Worm (Caenorhabditis elegans): ENCODE data around the gene Y55F3AR.2.

DNA sequence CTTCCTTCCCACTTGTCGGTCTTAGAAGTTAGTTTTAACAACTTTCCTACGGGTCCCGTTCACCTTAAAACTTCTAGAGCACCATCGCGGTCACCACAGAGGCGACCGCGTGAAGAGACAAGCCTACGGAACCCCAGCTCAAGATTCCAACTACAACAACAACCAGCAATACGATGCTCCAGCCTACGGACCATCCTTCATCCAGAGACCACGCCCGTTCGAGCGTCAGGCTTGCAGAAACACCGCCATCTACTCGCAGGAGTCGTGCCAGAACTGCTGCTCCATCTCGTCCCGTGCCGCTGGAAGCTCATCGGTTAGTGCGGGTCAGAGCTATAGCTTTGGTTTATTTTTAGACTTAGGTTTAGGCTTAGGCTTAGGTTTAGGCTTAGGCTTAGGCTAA is 33.5 kb downstream of the Y55F3AR.2 start:
- TF ChIP-seq T20F7.1 (GFP tag; optimal IDR thresholded peaks at IDR 0.05) (no peak), ceh-62 (tag; optimal IDR thresholded peaks at IDR 0.05) (no peak), zag-1 (tag; optimal IDR thresholded peaks at IDR 0.05) (no peak), R02D3.7 (tag; optimal IDR thresholded peaks at IDR 0.05) (no peak), unc-62 (GFP tag; optimal IDR thresholded peaks at IDR 0.05 in 1 of 2) (peak in 1 of 2 experiments; percentile 4), unc-62 (tag; optimal IDR thresholded peaks at IDR 0.05) (no peak), snpc-4 (tag; optimal IDR thresholded peaks at IDR 0.05) (no peak), ceh-82 (tag; optimal IDR thresholded peaks at IDR 0.05) (no peak), lsy-2 (tag; optimal IDR thresholded peaks at IDR 0.05) (no peak), ama-1 (optimal IDR thresholded peaks at IDR 0.05) (no peak), mep-1 (tag; optimal IDR thresholded peaks at IDR 0.05) (no peak), saeg-2 (GFP tag; IDR thresholded peaks at IDR 0.05) (no peak), ceh-28 (tag; optimal IDR thresholded peaks at IDR 0.05) (no peak)
